Worm (Caenorhabditis elegans): ENCODE data around the gene C11E4.7.

The C11E4.7 gene

DNA sequence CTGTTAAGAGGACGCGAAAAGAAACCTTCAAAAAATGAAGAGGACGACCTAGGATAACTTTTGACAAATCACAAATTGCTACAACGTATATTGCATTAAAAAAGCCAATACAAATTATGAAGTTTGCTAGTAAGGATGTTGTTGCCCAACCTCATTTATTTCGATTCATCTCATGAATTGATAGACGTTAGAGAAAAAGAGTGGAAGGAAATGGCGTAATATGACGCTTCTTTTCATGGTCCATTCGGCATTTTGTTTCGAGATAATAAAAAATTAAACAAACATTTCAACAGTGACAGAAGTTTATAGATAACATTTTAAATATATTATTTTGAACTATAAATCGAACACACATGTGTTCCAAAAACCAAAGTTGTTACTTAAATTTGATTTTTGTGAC lies 23.9 kb downstream of the C11E4.7 start:
- no peak for TF ChIP-seq egl-27 (tag; optimal IDR thresholded peaks at IDR 0.05)
- TF ChIP-seq lsy-2 (tag; optimal IDR thresholded peaks at IDR 0.05) = peak in 1 of 2 experiments; percentile 33
- TF ChIP-seq lin-13 (GFP tag; optimal IDR thresholded peaks at IDR 0.05) = no peak
- no peak for TF ChIP-seq elt-3 (tag; optimal IDR thresholded peaks at IDR 0.05)
- TF ChIP-seq ztf-11 (tag; optimal IDR thresholded peaks at IDR 0.05) = no peak
- no peak for TF ChIP-seq nhr-77 (tag; optimal IDR thresholded peaks at IDR 0.05)
- no peak for TF ChIP-seq sma-3 (GFP tag; optimal IDR thresholded peaks at IDR 0.05)
- no peak for TF ChIP-seq R02D3.7 (tag; optimal IDR thresholded peaks at IDR 0.05)
- peak; percentile 56 for TF ChIP-seq nhr-129 (tag; optimal IDR thresholded peaks at IDR 0.05)
- no peak for TF ChIP-seq fos-1 (tag; optimal IDR thresholded peaks at IDR 0.05)
- TF ChIP-seq ztf-1 (GFP tag; conservative IDR thresholded peaks at IDR 0.05) = no peak
- TF ChIP-seq sma-9 (GFP tag; optimal IDR thresholded peaks at IDR 0.05) = peak; percentile 21
- TF ChIP-seq sma-9 (tag; optimal IDR thresholded peaks at IDR 0.05) = no peak
- TF ChIP-seq ceh-82 (tag; optimal IDR thresholded peaks at IDR 0.05) = no peak
- no peak for TF ChIP-seq nhr-25 (tag; optimal IDR thresholded peaks at IDR 0.05)
- no peak for TF ChIP-seq aly-2 (tag; optimal IDR thresholded peaks at IDR 0.05)
- TF ChIP-seq ceh-16 (tag; optimal IDR thresholded peaks at IDR 0.05) = no peak
- TF ChIP-seq unc-39 (tag; optimal IDR thresholded peaks at IDR 0.05) = no peak
- TF ChIP-seq skn-1 (tag; optimal IDR thresholded peaks at IDR 0.05) = no peak
- TF ChIP-seq F13H6.1 (tag; optimal IDR thresholded peaks at IDR 0.05) = no peak

DNA sequence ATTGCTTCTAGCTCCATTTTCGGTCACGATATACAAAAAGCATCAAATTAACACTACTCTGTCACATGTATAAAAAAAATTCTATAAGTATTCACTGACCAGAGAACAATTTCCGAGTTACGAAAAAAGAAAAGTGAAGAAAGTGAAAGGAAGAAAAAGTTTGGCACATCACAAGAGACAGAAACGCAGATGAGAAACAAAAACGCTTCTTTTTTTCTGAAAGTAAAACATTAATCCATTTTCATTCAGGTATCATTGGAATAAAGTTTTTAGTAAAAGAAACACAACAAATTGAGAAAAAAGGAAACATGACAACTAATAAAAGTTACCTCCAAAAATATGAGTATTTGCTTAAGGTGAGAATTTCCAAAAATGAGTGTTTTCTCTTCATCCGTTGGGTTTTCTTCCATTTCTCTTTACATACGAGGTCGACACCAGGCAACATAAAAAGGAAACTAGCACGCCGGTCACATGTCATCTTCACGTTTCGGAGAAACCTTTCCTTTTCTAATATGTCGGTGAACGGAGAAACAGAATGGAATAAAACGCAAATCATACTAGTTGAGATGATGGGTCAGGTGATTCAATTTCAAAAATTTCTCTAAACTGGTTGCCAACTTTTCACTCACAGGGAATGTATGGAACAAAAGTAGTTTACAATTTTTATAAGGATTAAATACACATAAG lies 25.9 kb downstream of the C11E4.7 start:
- no peak for TF ChIP-seq lin-39 (tag; optimal IDR thresholded peaks at IDR 0.05)
- peak; percentile 61 for TF ChIP-seq nhr-129 (tag; optimal IDR thresholded peaks at IDR 0.05)
- no peak for TF ChIP-seq dmd-4 (tag; optimal IDR thresholded peaks at IDR 0.05)
- TF ChIP-seq sma-3 (GFP tag; optimal IDR thresholded peaks at IDR 0.05) = peak; percentile 30
- peak; percentile 11 for TF ChIP-seq nhr-6 (tag; optimal IDR thresholded peaks at IDR 0.05)
- peak; percentile 6 for TF ChIP-seq nhr-21 (tag; optimal IDR thresholded peaks at IDR 0.05)
- TF ChIP-seq nhr-25 (tag; optimal IDR thresholded peaks at IDR 0.05) = peak; percentile 89
- no peak for TF ChIP-seq nhr-23 (tag; optimal IDR thresholded peaks at IDR 0.05)
- peak; percentile 21 for TF ChIP-seq C34F6.9 (tag; optimal IDR thresholded peaks at IDR 0.05)
- TF ChIP-seq sma-9 (GFP tag; optimal IDR thresholded peaks at IDR 0.05) = peak; percentile 64
- TF ChIP-seq sma-9 (tag; optimal IDR thresholded peaks at IDR 0.05) = no peak
- no peak for TF ChIP-seq ZK546.5 (tag; optimal IDR thresholded peaks at IDR 0.05)
- peak; percentile 74 for TF ChIP-seq blmp-1 (tag; optimal IDR thresholded peaks at IDR 0.05; ENCODE audit: insufficient read depth)
- TF ChIP-seq unc-55 (GFP tag; optimal IDR thresholded peaks at IDR 0.05) = peak; percentile 43
- TF ChIP-seq crh-2 (tag; optimal IDR thresholded peaks at IDR 0.05) = peak; percentile 26

DNA sequence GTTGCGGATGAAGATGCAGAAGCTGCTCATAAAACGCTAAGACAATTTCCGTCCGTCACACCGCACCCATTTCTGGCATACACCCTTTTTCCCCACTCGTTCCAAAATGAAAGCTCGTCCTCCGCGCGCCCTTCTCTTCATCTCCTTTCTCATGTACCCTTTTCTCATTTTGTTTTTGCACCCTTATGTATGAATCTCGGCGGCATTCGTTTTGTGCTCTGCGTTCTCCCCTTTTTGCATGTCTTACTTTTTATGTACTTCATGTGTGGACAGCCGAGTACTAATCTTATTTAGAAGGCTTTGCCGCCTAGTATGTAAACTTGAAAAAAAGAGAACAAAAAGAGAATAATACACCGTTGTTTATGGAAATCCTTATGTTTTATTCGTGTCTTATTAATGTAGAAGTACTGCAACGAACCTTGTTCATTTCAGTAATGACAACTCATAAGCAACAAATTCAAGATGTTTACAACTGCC lies 31.1 kb downstream of the C11E4.7 start, which contains the start of gene F34H10.4:
Gene F34H10.4 (plus strand): TSS at position 427 of the 477 bp plus-strand sequence.
- TF ChIP-seq ztf-1 (GFP tag; conservative IDR thresholded peaks at IDR 0.05) (no peak), ama-1 (optimal IDR thresholded peaks at IDR 0.05) (no peak), alr-1 (tag; optimal IDR thresholded peaks at IDR 0.05) (no peak), ztf-11 (tag; optimal IDR thresholded peaks at IDR 0.05) (no peak), R02D3.7 (tag; optimal IDR thresholded peaks at IDR 0.05) (no peak), zag-1 (tag; optimal IDR thresholded peaks at IDR 0.05) (no peak), unc-39 (tag; optimal IDR thresholded peaks at IDR 0.05) (no peak), elt-3 (tag; optimal IDR thresholded peaks at IDR 0.05) (no peak), fos-1 (tag; optimal IDR thresholded peaks at IDR 0.05) (no peak), nhr-23 (tag; optimal IDR thresholded peaks at IDR 0.05) (no peak)

DNA sequence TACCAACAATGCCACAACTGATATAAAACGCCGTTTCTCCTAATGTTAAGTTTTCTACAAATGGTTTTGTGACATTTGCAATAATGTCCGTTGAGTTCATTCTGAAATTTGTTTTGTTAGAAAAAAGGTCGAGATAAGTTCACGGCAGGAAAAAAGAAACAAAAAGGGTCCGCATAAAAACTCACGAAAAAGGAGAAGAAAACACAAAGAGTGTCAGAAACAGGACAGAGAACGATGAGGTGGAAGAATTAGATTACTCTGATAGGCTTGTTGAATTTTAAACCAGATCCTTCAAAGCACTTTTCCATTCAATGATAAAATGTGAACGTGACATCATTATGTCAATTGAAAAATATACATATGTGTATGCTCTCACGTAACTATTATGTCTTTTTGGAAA lies 36.0 kb downstream of the C11E4.7 start, which contains the start of gene aex-2:
Gene aex-2 (minus strand): TSS at position 101 of the 400 bp plus-strand sequence.
- TF ChIP-seq nhr-10 (tag; optimal IDR thresholded peaks at IDR 0.05) (no peak), ceh-82 (tag; optimal IDR thresholded peaks at IDR 0.05) (no peak), peb-1 (tag; optimal IDR thresholded peaks at IDR 0.05) (no peak), mab-5 (tag; optimal IDR thresholded peaks at IDR 0.05) (no peak), nhr-25 (tag; optimal IDR thresholded peaks at IDR 0.05) (no peak), nhr-237 (tag; optimal IDR thresholded peaks at IDR 0.05) (no peak), nhr-11 (tag; optimal IDR thresholded peaks at IDR 0.05) (no peak), blmp-1 (tag; optimal IDR thresholded peaks at IDR 0.05; ENCODE audit: insufficient read depth) (no peak), unc-62 (GFP tag; optimal IDR thresholded peaks at IDR 0.05) (no peak), mbf-1 (tag; optimal IDR thresholded peaks at IDR 0.05) (no peak), sma-3 (GFP tag; optimal IDR thresholded peaks at IDR 0.05) (no peak), nhr-77 (tag; optimal IDR thresholded peaks at IDR 0.05) (no peak), skn-1 (tag; optimal IDR thresholded peaks at IDR 0.05) (no peak), elt-3 (tag; optimal IDR thresholded peaks at IDR 0.05) (no peak), unc-55 (GFP tag; optimal IDR thresholded peaks at IDR 0.05) (no peak), elt-1 (tag; optimal IDR thresholded peaks at IDR 0.05) (no peak), zag-1 (tag; optimal IDR thresholded peaks at IDR 0.05) (no peak), ztf-4 (tag; optimal IDR thresholded peaks at IDR 0.05) (no peak), nhr-23 (tag; optimal IDR thresholded peaks at IDR 0.05) (no peak), C34F6.9 (tag; optimal IDR thresholded peaks at IDR 0.05) (no peak)
